Worm (Caenorhabditis elegans) whole organism, late embryonic: ENCODE data around the gene srlf-4.

Experiments
- C08G9.2 ChIP-seq: sonication (generic microtip); optimal IDR thresholded peaks from 2 replicates; lab custom pipeline; 2016; ENCODE audit warnings: mild to moderate bottlenecking, missing genetic modification characterization, moderate library complexity, missing compliant biosample characterization
- C38D4.7 ChIP-seq: fragments of 200-800 bp; sonication (Bioruptor generic); optimal IDR thresholded peaks from 2 replicates; lab custom pipeline; 2018; ENCODE audit warnings: mild to moderate bottlenecking, missing genetic modification characterization, moderate library complexity, missing compliant biosample characterization
- F13H6.1 ChIP-seq: sonication (generic microtip); optimal IDR thresholded peaks from 2 replicates; lab custom pipeline; 2016; ENCODE audit warnings: missing genetic modification characterization, missing compliant biosample characterization
- K02D7.2 ChIP-seq: sonication (generic microtip); optimal IDR thresholded peaks from 2 replicates; lab custom pipeline; 2017; ENCODE audit warnings: mild to moderate bottlenecking, missing genetic modification characterization, missing compliant biosample characterization
- K09A11.1 ChIP-seq: sonication (generic microtip); optimal IDR thresholded peaks from 2 replicates; lab custom pipeline; 2017; ENCODE audit warnings: antibody characterized with exemption, mild to moderate bottlenecking, missing genetic modification characterization, missing compliant biosample characterization; ENCODE audit not compliant: insufficient read depth
- T23F11.4 ChIP-seq: fragments of 200-800 bp; sonication (Bioruptor generic); optimal IDR thresholded peaks from 2 replicates; lab custom pipeline; 2018; ENCODE audit warnings: mild to moderate bottlenecking, missing genetic modification characterization, missing compliant biosample characterization
- ahr-1 ChIP-seq: sonication (generic microtip); optimal IDR thresholded peaks from 2 replicates; lab custom pipeline; 2016; ENCODE audit warnings: missing genetic modification characterization, missing compliant biosample characterization
- ama-1 ChIP-seq: fragments of 150-350 bp; optimal IDR thresholded peaks from 2 replicates; lab custom pipeline; 2014
- ceh-18 ChIP-seq: sonication (generic microtip); optimal IDR thresholded peaks from 2 replicates; lab custom pipeline; 2016; ENCODE audit warnings: missing genetic modification characterization, missing compliant biosample characterization
- ceh-19 ChIP-seq: fragments of 200-800 bp; sonication (Bioruptor generic); optimal IDR thresholded peaks from 2 replicates; lab custom pipeline; 2018; ENCODE audit warnings: mild to moderate bottlenecking, missing genetic modification characterization, missing compliant biosample characterization
- ceh-24 ChIP-seq: sonication (generic microtip); optimal IDR thresholded peaks from 2 replicates; lab custom pipeline; 2016; ENCODE audit warnings: mild to moderate bottlenecking, missing genetic modification characterization, missing compliant biosample characterization
- ceh-30 ChIP-seq: fragments of 150-350 bp; optimal IDR thresholded peaks from 2 replicates; lab custom pipeline; 2014; ENCODE audit warnings: missing biosample characterization, missing genetic modification characterization
- ceh-31 ChIP-seq: sonication (generic microtip); optimal IDR thresholded peaks from 2 replicates; lab custom pipeline; 2016; ENCODE audit warnings: missing genetic modification characterization, missing compliant biosample characterization
- ceh-6 ChIP-seq: fragments of 200-800 bp; sonication (Bioruptor generic); optimal IDR thresholded peaks from 2 replicates; lab custom pipeline; 2018; ENCODE audit warnings: mild to moderate bottlenecking, missing genetic modification characterization, missing compliant biosample characterization
- dmd-4 ChIP-seq: sonication (generic microtip); optimal IDR thresholded peaks from 2 replicates; lab custom pipeline; 2016; ENCODE audit warnings: borderline replicate concordance, missing genetic modification characterization, missing compliant biosample characterization
- dve-1 ChIP-seq: sonication (generic microtip); optimal IDR thresholded peaks from 2 replicates; lab custom pipeline; 2017; ENCODE audit warnings: antibody characterized with exemption, mild to moderate bottlenecking, missing genetic modification characterization, missing compliant biosample characterization
- elt-2 ChIP-seq: sonication (generic microtip); optimal IDR thresholded peaks from 2 replicates; lab custom pipeline; 2016; ENCODE audit warnings: missing genetic modification reagents, missing genetic modification characterization, missing compliant biosample characterization
- elt-4 ChIP-seq: sonication (generic microtip); optimal IDR thresholded peaks from 2 replicates; lab custom pipeline; 2016; ENCODE audit warnings: missing genetic modification characterization, missing compliant biosample characterization
- fax-1 ChIP-seq: sonication (generic microtip); optimal IDR thresholded peaks from 2 replicates; lab custom pipeline; 2016; ENCODE audit warnings: missing genotype, missing genetic modification characterization, missing compliant biosample characterization
- fkh-6 ChIP-seq: sonication (generic microtip); optimal IDR thresholded peaks from 2 replicates; lab custom pipeline; 2016; ENCODE audit warnings: missing genetic modification characterization, missing compliant biosample characterization
- hlh-15 ChIP-seq: sonication (generic microtip); optimal IDR thresholded peaks from 2 replicates; lab custom pipeline; 2016; ENCODE audit warnings: missing genetic modification characterization, missing compliant biosample characterization
- hlh-30 ChIP-seq: sonication (generic microtip); optimal IDR thresholded peaks from 2 replicates; lab custom pipeline; 2017; ENCODE audit warnings: antibody characterized with exemption, missing genetic modification characterization, missing compliant biosample characterization; ENCODE audit not compliant: insufficient read depth
- madf-2 ChIP-seq: sonication (generic microtip); optimal IDR thresholded peaks from 2 replicates; lab custom pipeline; 2017; ENCODE audit warnings: missing genetic modification characterization, missing compliant biosample characterization
- nhr-11 ChIP-seq: fragments of 150-350 bp; optimal IDR thresholded peaks from 2 replicates; lab custom pipeline; 2014; ENCODE audit warnings: missing biosample characterization, missing genetic modification characterization
- nhr-232 ChIP-seq: sonication (generic microtip); optimal IDR thresholded peaks from 2 replicates; lab custom pipeline; 2016; ENCODE audit warnings: missing genetic modification characterization, missing compliant biosample characterization
- pat-9 ChIP-seq: fragments of 200-800 bp; sonication (Bioruptor generic); optimal IDR thresholded peaks from 2 replicates; lab custom pipeline; 2018; ENCODE audit warnings: mild to moderate bottlenecking, missing genetic modification characterization, moderate library complexity, missing compliant biosample characterization
- pros-1 ChIP-seq: fragments of 150-350 bp; optimal IDR thresholded peaks from 2 replicates; lab custom pipeline; 2014; ENCODE audit warnings: missing biosample characterization, missing genetic modification reagents, missing genetic modification characterization
- sox-4 ChIP-seq: sonication (generic microtip); optimal IDR thresholded peaks from 2 replicates; lab custom pipeline; 2017; ENCODE audit warnings: mild to moderate bottlenecking, missing genetic modification characterization, inconsistent platforms, missing compliant biosample characterization
- tbx-2 ChIP-seq: sonication (generic microtip); optimal IDR thresholded peaks from 2 replicates; lab custom pipeline; 2016; ENCODE audit warnings: missing genetic modification characterization, missing compliant biosample characterization
- tbx-7 ChIP-seq: sonication (generic microtip); optimal IDR thresholded peaks from 2 replicates; lab custom pipeline; 2016; ENCODE audit warnings: missing genotype, missing genetic modification characterization, missing compliant biosample characterization
- ttx-3 ChIP-seq: sonication (generic microtip); optimal IDR thresholded peaks from 2 replicates; lab custom pipeline; 2016; ENCODE audit warnings: missing genetic modification reagents, missing genetic modification characterization, missing compliant biosample characterization
- unc-3 ChIP-seq, 2 experiments: fragments of 200-800 bp in 1 of 2; sonication (Bioruptor generic) in 1 of 2; sonication (generic microtip) in 1 of 2; conservative IDR thresholded peaks in 1 of 2; optimal IDR thresholded peaks in 1 of 2; 2 replicates each; pipeline versions ENCODE4 v1.3.6 to Lab custom; 2016 to 2022; ENCODE audit warnings: missing compliant biosample characterization in 2 of 2, missing genetic modification characterization in 2 of 2, missing genetic modification reagents in 1 of 2
- unc-42 ChIP-seq: sonication (generic microtip); optimal IDR thresholded peaks from 2 replicates; lab custom pipeline; 2016; ENCODE audit warnings: missing genotype, missing genetic modification characterization, missing compliant biosample characterization
- zip-5 ChIP-seq: sonication (generic microtip); optimal IDR thresholded peaks from 2 replicates; lab custom pipeline; 2016; ENCODE audit warnings: missing genetic modification characterization, missing compliant biosample characterization
- ztf-16 ChIP-seq: sonication (generic microtip); optimal IDR thresholded peaks from 2 replicates; lab custom pipeline; 2017; ENCODE audit warnings: missing genetic modification characterization, missing compliant biosample characterization

Gene srlf-4

DNA sequence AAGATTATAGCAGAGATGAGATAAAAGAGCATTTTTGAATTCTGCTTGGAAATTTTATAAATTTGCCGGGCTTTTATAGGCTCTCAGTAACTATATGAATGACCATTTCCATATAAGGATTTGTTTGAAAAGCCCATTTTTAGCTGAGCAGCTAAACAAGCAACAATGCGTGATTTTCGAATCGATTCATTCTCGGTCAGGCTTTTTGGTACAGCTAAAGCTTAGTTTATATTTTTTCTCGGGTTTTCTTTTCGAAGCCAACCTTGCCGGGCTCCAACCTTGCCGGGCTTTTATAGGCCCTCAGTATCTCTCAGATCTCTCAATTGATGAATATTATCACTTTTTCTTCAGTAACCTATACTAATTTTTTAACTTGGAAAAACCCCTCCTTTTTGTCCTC is at the start of gene srlf-4:
Gene srlf-4 (minus strand): TSS at position 101 of the 400 bp plus-strand sequence.
- no peak for TF ChIP-seq elt-4
- TF ChIP-seq hlh-30 (tag; lab: Kevin White, UChicago) = no peak
- no peak for TF ChIP-seq ttx-3
- TF ChIP-seq nhr-11 (tag; lab: Kevin White, UChicago) = no peak
- TF ChIP-seq ztf-16 (tag; lab: Kevin White, UChicago) = no peak
- no peak for TF ChIP-seq F13H6.1 (tag; lab: Kevin White, UChicago)
- no peak for TF ChIP-seq ceh-24 (tag; lab: Kevin White, UChicago)
- TF ChIP-seq ama-1 (lab: Kevin White, UChicago) = no peak
- no peak for TF ChIP-seq pros-1
- TF ChIP-seq ceh-6 (GFP tag; lab: Kevin White, UChicago) = no peak
- no peak for TF ChIP-seq T23F11.4
- no peak for TF ChIP-seq C38D4.7
- TF ChIP-seq ceh-31 = no peak
- TF ChIP-seq fax-1 = no peak
- TF ChIP-seq dve-1 (tag; lab: Kevin White, UChicago) = no peak
- no peak for TF ChIP-seq nhr-232 (tag; lab: Kevin White, UChicago)
- no peak for TF ChIP-seq hlh-15
- no peak for TF ChIP-seq C08G9.2 (tag; lab: Kevin White, UChicago)

DNA sequence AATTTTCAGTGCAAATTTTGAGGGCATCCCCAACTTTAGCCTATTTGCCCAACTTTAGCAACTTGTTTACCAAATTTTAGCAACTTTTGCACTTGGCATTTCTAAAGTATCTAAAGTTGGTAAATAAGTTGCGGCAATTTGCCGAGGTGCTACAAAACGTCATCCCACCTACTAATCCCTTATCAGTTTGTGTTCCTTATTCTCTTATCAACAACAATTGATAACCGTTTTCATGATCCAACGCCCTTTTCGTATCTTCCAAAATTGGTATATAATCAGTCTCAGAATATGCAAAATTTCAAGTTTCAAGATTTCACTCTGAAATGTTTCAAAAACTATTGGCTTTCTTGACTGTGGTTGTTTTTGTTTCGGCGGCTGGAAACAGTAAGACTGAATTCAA is 49.1 kb upstream of the srlf-4 start, which contains the start of gene F55G11.4:
Gene F55G11.4 (plus strand): TSS at position 289 of the 400 bp plus-strand sequence.
- TF ChIP-seq elt-2 = peak; percentile 64
- no peak for TF ChIP-seq K09A11.1

DNA sequence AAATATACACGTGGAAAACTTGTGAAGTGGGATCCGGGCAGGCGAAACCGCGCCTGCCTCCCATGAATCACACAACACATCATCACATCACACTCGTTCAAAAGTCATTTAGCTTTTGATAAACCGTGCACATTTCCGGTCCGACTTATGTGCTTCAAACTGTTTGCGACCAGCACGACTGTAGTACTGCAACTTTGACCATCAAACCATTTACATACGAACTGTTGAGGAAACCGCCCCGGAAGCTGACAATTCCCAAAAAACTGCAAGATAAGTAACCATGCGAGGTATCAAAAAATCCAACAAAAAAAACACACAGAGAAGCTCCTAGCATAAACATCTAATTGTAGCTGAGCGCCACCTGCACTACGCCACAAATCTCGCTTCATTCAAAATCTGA is 48.5 kb upstream of the srlf-4 start:
- TF ChIP-seq unc-3 (GFP tag; conservative IDR thresholded peaks at IDR 0.05; lab: Robert Waterston, UW) (no peak), unc-3 (tag; optimal IDR thresholded peaks at IDR 0.05; lab: Kevin White, UChicago) (no peak), sox-4 (no peak), C38D4.7 (no peak), ceh-30 (tag; lab: Kevin White, UChicago) (no peak), madf-2 (tag; lab: Kevin White, UChicago) (no peak), ceh-24 (tag; lab: Kevin White, UChicago) (no peak)
- TF ChIP-seq, all 69 proteins: peak for 0

DNA sequence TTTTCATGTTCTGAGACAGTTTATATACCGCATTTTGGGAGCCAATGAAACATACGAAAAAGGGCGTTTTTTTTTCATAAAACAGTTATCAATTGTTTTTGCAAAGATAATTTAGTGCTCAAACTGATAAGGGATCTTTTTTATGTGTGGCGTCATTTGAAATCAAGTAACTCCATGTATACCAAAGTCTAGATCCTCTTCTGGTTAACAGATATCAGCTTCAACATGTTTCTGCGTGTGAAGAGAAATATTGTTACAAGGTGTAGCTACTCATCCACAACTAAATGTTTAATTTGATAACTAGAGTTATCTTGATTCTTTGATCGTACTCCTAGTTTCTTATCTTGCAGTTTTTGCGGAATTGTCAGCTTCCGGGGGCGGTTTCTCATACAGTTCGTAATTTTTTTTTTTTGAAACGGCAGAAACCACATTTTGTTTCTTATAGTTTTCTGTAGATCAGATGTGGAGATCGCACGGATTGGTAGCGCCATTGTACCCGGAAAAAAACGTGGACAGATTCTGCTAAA is 47.8 kb upstream of the srlf-4 start:
- peak; percentile 77 for TF ChIP-seq elt-2
- no peak for TF ChIP-seq ceh-30 (tag; lab: Kevin White, UChicago)

DNA sequence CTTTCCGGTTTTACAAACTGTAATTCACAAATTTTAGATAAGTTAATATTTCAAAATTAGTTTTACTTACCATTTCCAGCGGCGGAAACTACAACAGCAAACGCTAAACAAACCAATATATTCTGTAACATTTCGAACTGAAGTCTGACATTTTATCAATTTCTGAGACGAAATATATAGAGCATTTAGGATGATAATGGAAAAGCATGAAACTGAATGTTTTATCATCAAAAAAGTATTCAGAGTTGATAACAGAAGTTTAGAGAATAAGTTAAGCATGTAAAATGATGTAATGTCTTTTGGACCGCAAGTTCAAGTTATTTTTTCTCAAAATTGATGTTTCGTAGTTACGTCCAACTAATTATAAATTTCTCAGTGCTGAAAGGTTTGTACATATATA is 44.9 kb upstream of the srlf-4 start, which contains the start of gene F55G11.2:
Gene F55G11.2 (minus strand): TSS at position 149 of the 400 bp plus-strand sequence.
- no peak for TF ChIP-seq ahr-1 (tag; lab: Kevin White, UChicago)
- TF ChIP-seq pros-1 = no peak
- no peak for TF ChIP-seq dmd-4 (tag; lab: Kevin White, UChicago)

DNA sequence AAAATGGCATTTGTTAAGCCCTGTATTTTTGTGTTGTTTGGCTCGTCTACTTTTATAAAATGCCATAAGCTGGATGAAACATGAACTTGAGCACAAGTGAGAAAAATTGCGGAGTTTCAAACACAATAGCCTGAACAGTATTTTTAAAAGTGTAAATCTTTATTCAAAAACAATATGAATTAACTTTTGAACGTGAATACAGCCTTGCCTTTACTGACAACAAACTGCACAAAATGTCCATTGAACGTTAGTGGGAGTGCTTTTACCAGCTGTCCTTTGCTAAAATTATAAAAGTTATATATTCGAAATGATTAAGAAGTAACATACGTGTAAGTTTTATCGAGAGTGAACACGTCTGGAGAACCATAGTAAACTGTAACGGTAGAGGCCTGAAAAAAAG is 43.1 kb upstream of the srlf-4 start:
- TF ChIP-seq tbx-7 (tag; lab: Kevin White, UChicago) = no peak
- TF ChIP-seq dve-1 (tag; lab: Kevin White, UChicago) = no peak
- TF ChIP-seq hlh-15 = no peak

DNA sequence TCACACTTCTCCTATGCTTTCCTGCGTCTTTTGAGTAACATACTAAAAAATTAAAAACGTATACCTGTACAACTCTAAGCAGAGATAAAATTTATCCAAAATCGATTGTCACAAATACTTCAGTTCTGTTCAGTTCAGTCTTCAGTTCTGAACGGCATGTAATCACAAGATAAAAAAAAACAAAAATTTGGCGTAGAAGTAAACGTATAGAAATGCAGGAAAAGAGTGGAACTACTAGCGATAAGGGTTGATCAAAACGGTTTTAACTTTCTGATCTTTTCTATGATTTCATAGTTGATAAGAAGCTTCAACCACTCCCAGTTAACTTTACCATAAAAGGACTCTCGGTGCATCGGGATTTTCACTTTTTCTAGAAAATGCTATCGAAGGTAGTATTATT is 40.8 kb upstream of the srlf-4 start, which contains the start of gene dod-22:
Gene dod-22 (plus strand): TSS at position 301 of the 400 bp plus-strand sequence.
- TF ChIP-seq K02D7.2 (tag; lab: Kevin White, UChicago) = no peak
- TF ChIP-seq zip-5 (tag; lab: Kevin White, UChicago) = no peak
- no peak for TF ChIP-seq ceh-31
- TF ChIP-seq dve-1 (tag; lab: Kevin White, UChicago) = no peak
- TF ChIP-seq tbx-2 (tag; lab: Kevin White, UChicago) = no peak
- no peak for TF ChIP-seq unc-42 (tag; lab: Kevin White, UChicago)
- no peak for TF ChIP-seq fkh-6 (tag; lab: Kevin White, UChicago)
- no peak for TF ChIP-seq ceh-18
- no peak for TF ChIP-seq pat-9 (tag; lab: Kevin White, UChicago)
- no peak for TF ChIP-seq ceh-30 (tag; lab: Kevin White, UChicago)
- no peak for TF ChIP-seq ceh-19 (GFP tag; lab: Kevin White, UChicago)
- TF ChIP-seq sox-4 = no peak
- TF ChIP-seq ahr-1 (tag; lab: Kevin White, UChicago) = no peak
- TF ChIP-seq, all 69 proteins: peak for 0
